Fruit fly (Drosophila melanogaster): ENCODE results near the gene nau.

DNA sequence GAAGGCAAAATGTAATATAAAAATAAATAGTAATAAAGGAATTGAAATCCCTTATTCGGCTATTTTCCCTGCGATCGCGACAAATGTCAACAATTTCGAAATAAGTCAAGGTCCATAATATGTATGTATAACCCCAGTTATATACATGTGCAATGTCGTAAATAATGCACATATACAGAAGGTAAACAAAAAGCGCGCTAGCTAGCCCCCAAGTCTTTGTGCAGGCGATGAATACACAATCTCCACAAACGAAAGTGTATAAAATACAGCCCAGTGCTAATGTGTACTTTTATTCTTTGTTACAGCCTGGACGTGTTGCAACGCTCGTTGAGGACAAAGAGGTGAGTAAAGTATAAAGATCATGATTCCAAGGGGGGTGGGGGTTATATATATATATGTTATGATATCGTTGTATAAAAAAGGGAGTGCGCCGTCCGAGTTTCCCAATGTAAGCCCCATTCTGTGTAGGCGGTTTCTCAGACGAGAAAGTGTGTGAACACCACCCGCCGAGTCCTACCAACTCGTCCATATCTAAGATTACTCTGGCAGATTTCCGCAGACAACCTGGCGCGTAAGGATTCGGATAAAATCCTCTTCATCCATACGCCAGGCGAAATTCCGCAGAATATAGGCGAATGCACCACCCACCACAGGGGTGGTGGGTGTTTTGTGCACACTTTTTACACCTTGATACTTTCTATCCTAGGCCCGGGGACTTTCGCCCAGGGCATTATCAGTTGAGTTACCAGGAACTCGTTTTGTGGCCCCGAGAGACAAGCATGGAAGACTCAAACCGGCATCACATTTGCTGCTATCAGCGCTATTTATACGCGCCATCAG, 11.7 kb upstream of the nau start:
- no peak for TF ChIP-seq usp (GFP tag; optimal IDR thresholded peaks at IDR 0.05)
- TF ChIP-seq pan (optimal IDR thresholded peaks at IDR 0.05): no peak
- TF ChIP-seq psq (optimal IDR thresholded peaks at IDR 0.05): no peak
- no peak for TF ChIP-seq CG8478 (optimal IDR thresholded peaks at IDR 0.05)
- TF ChIP-seq Dll (optimal IDR thresholded peaks at IDR 0.05): no peak
- TF ChIP-seq EcR (GFP tag; optimal IDR thresholded peaks at IDR 0.05): no peak

All from whole organism.